Worm (Caenorhabditis elegans): ENCODE results near the gene ptr-20.
A peak's percentile ranks its signal among the peaks of the same experiment; 100 is the strongest.

ptr-20 gene

DNA sequence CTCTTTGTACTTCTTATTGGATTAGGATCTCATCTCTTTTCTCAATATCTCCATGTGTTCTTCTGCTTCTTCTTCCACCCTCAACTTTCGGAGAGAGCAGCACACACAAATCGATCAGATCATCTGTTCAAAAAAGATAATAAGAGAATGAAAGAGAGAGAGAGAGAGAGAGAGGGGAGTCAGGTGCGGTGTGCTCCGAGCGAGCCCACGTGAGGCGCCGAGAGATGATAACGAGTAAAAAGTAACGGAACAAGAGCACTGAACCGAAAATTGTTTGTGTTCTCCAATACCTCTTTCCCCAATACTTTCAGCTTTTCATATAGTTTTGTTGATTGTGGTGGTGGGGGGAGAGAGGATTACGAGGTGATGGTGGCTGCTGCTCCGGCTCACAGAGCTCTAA lies 36.0 kb downstream of the ptr-20 start:
- peak; percentile 70 for TF ChIP-seq tra-1 (GFP tag; IDR thresholded peaks at IDR 0.05)
- no peak for TF ChIP-seq hmg-1.1 (GFP tag; IDR thresholded peaks at IDR 0.05)
- peak in 1 of 2 experiments; percentile 65 for TF ChIP-seq daf-16 (GFP tag; optimal IDR thresholded peaks at IDR 0.05)
- TF ChIP-seq daf-16 (tag; optimal IDR thresholded peaks at IDR 0.05), result peak; percentile 79
- no peak for TF ChIP-seq unc-39 (tag; optimal IDR thresholded peaks at IDR 0.05)
- peak; percentile 48 for TF ChIP-seq mep-1 (tag; optimal IDR thresholded peaks at IDR 0.05)
- peak; percentile 81 for TF ChIP-seq dmd-6 (GFP tag; IDR thresholded peaks at IDR 0.05)
- no peak for TF ChIP-seq D1046.2 (GFP tag; IDR thresholded peaks at IDR 0.05)
- TF ChIP-seq dve-1 (tag; optimal IDR thresholded peaks at IDR 0.05; ENCODE audit: insufficient read depth), result peak; percentile 81
- TF ChIP-seq nhr-11 (tag; optimal IDR thresholded peaks at IDR 0.05), result peak; percentile 64
- no peak for TF ChIP-seq fkh-10 (GFP tag; optimal IDR thresholded peaks at IDR 0.05)
- TF ChIP-seq pqm-1 (tag; optimal IDR thresholded peaks at IDR 0.05), result peak; percentile 38
- TF ChIP-seq hlh-11 (tag; optimal IDR thresholded peaks at IDR 0.05), result peak; percentile 94
- TF ChIP-seq hlh-30 (tag; optimal IDR thresholded peaks at IDR 0.05; ENCODE audit: insufficient read depth), result peak; percentile 88
- TF ChIP-seq cey-2 (tag; optimal IDR thresholded peaks at IDR 0.05; ENCODE audit: borderline replicate concordance, insufficient read depth), result no peak
- peak; percentile 3 for TF ChIP-seq nhr-48 (tag; optimal IDR thresholded peaks at IDR 0.05)
- TF ChIP-seq nhr-28 (tag; optimal IDR thresholded peaks at IDR 0.05), result peak; percentile 66
- TF ChIP-seq F44E2.7 (GFP tag; IDR thresholded peaks at IDR 0.05), result no peak
- TF ChIP-seq mes-2 (tag; optimal IDR thresholded peaks at IDR 0.05; ENCODE audit: poor library complexity, severe bottlenecking), result peak; percentile 10
- TF ChIP-seq ZK337.2 (GFP tag; IDR thresholded peaks at IDR 0.05), result 0 out of 2 replicates have a peak, but pooled peaks have one; percentile 16
- TF ChIP-seq nhr-77 (tag; optimal IDR thresholded peaks at IDR 0.05), result peak; percentile 89
- peak; percentile 24 to 83 for TF ChIP-seq mdl-1 (tag; optimal IDR thresholded peaks at IDR 0.05)
- TF ChIP-seq lsy-2 (tag; optimal IDR thresholded peaks at IDR 0.05), result peak in 1 of 2 experiments; percentile 26
- no peak for TF ChIP-seq F26F4.8 (GFP tag; conservative IDR thresholded peaks at IDR 0.05)
- TF ChIP-seq mxl-3 (GFP tag; optimal IDR thresholded peaks at IDR 0.05), result peak; percentile 62
- TF ChIP-seq hif-1 (tag; optimal IDR thresholded peaks at IDR 0.05), result peak in 1 of 2 experiments; percentile 21
- peak; percentile 52 for TF ChIP-seq set-16 (GFP tag; IDR thresholded peaks at IDR 0.05)

DNA sequence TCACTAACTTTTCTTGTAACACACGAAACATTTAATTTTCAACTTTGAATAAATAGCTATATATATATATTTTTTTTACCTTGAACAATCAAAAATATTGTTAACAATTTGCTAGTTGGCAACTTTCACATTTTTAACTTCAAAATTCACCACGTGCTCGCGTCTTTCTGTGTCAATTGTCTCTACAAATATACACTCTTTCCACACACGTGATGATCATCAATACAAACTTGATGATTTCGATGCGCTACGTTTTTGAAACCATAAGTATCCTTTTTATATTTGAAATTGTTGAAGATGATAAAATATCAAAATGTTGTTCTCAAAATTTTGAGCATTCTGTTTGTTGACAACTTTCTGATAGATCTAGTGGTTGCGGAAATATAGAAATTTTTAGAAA lies 37.4 kb downstream of the ptr-20 start:
- TF ChIP-seq nhr-11 (tag; optimal IDR thresholded peaks at IDR 0.05) (no peak), ces-1 (GFP tag; optimal IDR thresholded peaks at IDR 0.05) (no peak), hlh-30 (tag; optimal IDR thresholded peaks at IDR 0.05; ENCODE audit: insufficient read depth) (peak; percentile 72), daf-16 (GFP tag; optimal IDR thresholded peaks at IDR 0.05) (no peak), daf-16 (tag; optimal IDR thresholded peaks at IDR 0.05) (peak; percentile 33), nhr-28 (tag; optimal IDR thresholded peaks at IDR 0.05) (peak; percentile 10)

DNA sequence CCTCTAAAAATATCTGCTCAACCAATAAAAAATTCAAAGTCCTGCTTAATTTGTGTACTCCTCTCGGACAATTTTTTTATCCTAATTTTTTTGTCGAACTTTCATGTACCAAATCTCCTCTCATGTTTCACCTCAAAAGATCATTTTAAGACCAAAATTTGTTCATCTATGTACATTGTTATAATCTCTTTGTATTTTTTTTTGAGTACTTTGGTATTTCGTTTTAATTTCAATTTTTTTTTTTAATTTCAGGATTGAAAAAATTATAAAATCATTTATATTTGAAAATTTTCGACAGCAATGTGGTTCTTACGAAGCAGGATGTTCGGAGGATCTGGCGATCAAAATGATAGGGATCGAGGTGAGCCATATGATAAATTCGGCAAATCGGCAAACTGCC lies 38.5 kb downstream of the ptr-20 start, which contains the start of gene spsb-1:
spsb-1 (plus strand) TSS at position 301 of the 400 bp plus-strand sequence.
- TF ChIP-seq dmd-6 (GFP tag; IDR thresholded peaks at IDR 0.05) (no peak), hmg-1.1 (GFP tag; IDR thresholded peaks at IDR 0.05) (no peak), fos-1 (tag; optimal IDR thresholded peaks at IDR 0.05) (no peak), mxl-3 (GFP tag; optimal IDR thresholded peaks at IDR 0.05) (no peak), saeg-2 (GFP tag; IDR thresholded peaks at IDR 0.05) (no peak), daf-16 (GFP tag; optimal IDR thresholded peaks at IDR 0.05) (no peak), daf-16 (tag; optimal IDR thresholded peaks at IDR 0.05) (no peak), lin-38 (GFP tag; IDR thresholded peaks at IDR 0.05) (no peak), ztf-11 (tag; optimal IDR thresholded peaks at IDR 0.05) (no peak)

DNA sequence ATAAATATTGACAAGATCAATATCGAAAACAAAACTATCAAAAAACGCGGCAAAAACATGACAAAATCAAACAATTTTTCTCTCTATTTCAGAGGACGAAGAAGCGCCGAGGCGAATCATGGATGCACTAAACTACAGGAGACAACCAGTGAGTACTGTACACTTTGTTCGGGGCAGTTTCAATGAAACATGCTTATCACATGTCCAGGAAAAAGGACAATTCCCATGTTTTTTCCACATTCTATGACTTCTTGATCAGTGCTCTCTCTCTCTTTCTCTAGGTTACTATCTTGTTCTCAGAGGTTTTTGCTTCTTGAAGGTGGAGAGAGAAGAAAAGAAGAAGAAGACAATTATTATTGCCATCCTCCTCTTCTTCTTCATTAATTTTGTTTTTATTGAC lies 39.5 kb downstream of the ptr-20 start:
- TF ChIP-seq unc-62 (GFP tag; optimal IDR thresholded peaks at IDR 0.05 in 1 of 2), result peak in 1 of 2 experiments; percentile 94
- TF ChIP-seq unc-62 (tag; optimal IDR thresholded peaks at IDR 0.05), result no peak
- no peak for TF ChIP-seq rbr-2 (tag; optimal IDR thresholded peaks at IDR 0.05)
- TF ChIP-seq ces-1 (GFP tag; optimal IDR thresholded peaks at IDR 0.05), result no peak
- TF ChIP-seq hlh-11 (tag; optimal IDR thresholded peaks at IDR 0.05), result peak; percentile 64
- TF ChIP-seq ztf-7 (tag; optimal IDR thresholded peaks at IDR 0.05), result no peak
- no peak for TF ChIP-seq pha-4 (GFP tag; IDR thresholded peaks at IDR 0.05)
- no peak for TF ChIP-seq pha-4 (tag; optimal IDR thresholded peaks at IDR 0.05)
- TF ChIP-seq egl-27 (tag; optimal IDR thresholded peaks at IDR 0.05), result no peak
- TF ChIP-seq fkh-10 (GFP tag; optimal IDR thresholded peaks at IDR 0.05), result no peak
- peak; percentile 38; the same call in 1 of the 2 replicates for TF ChIP-seq mxl-2 (GFP tag; conservative IDR thresholded peaks at IDR 0.05)
- no peak for TF ChIP-seq arid-1 (GFP tag; conservative IDR thresholded peaks at IDR 0.05)
- TF ChIP-seq mep-1 (tag; optimal IDR thresholded peaks at IDR 0.05), result no peak
- TF ChIP-seq jun-1 (tag; optimal IDR thresholded peaks at IDR 0.05), result no peak
- no peak for TF ChIP-seq ZK337.2 (GFP tag; IDR thresholded peaks at IDR 0.05)
- TF ChIP-seq lin-1 (GFP tag; IDR thresholded peaks at IDR 0.05), result no peak
- TF ChIP-seq R02D3.7 (tag; optimal IDR thresholded peaks at IDR 0.05), result no peak
- TF ChIP-seq F44E2.7 (GFP tag; IDR thresholded peaks at IDR 0.05), result no peak
- TF ChIP-seq dpl-1 (GFP tag; optimal IDR thresholded peaks at IDR 0.05), result no peak
- peak; percentile 34 for TF ChIP-seq dve-1 (tag; optimal IDR thresholded peaks at IDR 0.05; ENCODE audit: insufficient read depth)

All from whole organism, L4 larva.